Worm (Caenorhabditis elegans): ENCODE measurements around the gene T08D10.5.

The T08D10.5 gene

DNA sequence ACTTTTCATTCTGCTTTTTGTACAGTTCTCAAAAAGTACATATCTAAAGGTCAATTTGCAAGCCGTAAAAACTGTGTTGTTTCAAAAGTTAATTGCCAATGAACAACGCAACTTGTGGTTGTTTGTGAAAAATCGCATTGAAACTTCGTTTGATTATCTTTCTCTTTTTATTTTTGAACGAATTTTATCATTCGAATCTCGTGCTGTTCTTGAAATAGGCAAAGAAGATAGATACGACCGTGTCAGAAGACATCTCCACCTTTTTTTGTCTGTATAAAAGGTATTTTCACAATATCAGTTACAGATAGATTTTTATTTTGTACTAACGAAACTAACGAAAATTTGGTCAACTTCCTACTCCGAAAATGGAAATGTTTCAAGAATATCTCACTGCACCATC is 37.1 kb downstream of the T08D10.5 start, which contains the start of gene C49F5.7:
C49F5.7 (plus strand) TSS at position 301 of the 400 bp plus-strand sequence.
- no peak for TF ChIP-seq gmeb-1 (tag; optimal IDR thresholded peaks at IDR 0.05)
- peak; percentile 14 for TF ChIP-seq crh-2 (tag; optimal IDR thresholded peaks at IDR 0.05)

DNA sequence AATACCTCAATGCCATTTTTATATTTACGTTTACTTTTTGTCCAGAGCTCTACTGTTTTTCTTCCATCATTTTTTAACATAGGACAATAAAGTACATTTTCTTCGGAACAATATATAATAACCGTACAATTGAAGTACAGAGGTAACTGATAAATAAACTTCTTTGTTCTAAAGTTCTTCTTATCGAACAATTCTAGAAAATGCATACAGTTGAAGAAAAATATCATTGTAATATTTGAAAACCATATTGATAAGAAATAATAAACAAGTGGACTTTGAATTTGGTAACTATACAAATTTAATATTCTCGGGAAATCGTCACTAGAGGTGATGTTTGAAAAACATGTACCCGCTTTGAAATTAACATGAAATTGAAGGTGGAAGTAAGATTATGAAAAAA is 39.3 kb downstream of the T08D10.5 start:
- no peak for TF ChIP-seq ama-1 (optimal IDR thresholded peaks at IDR 0.05)
- no peak for TF ChIP-seq snpc-4 (tag; optimal IDR thresholded peaks at IDR 0.05)
- TF ChIP-seq egl-27 (tag; optimal IDR thresholded peaks at IDR 0.05): no peak
- no peak for TF ChIP-seq sma-9 (GFP tag; optimal IDR thresholded peaks at IDR 0.05)
- TF ChIP-seq sma-9 (tag; optimal IDR thresholded peaks at IDR 0.05): no peak
- no peak for TF ChIP-seq mbf-1 (tag; optimal IDR thresholded peaks at IDR 0.05)
- TF ChIP-seq nhr-12 (tag; optimal IDR thresholded peaks at IDR 0.05): no peak
- no peak for TF ChIP-seq elt-1 (tag; optimal IDR thresholded peaks at IDR 0.05)
- TF ChIP-seq peb-1 (tag; optimal IDR thresholded peaks at IDR 0.05): no peak
- no peak for TF ChIP-seq alr-1 (tag; optimal IDR thresholded peaks at IDR 0.05)
- no peak for TF ChIP-seq mdl-1 (tag; optimal IDR thresholded peaks at IDR 0.05)
- TF ChIP-seq ceh-16 (tag; optimal IDR thresholded peaks at IDR 0.05): no peak
- no peak for TF ChIP-seq nhr-21 (tag; optimal IDR thresholded peaks at IDR 0.05)
- no peak for TF ChIP-seq lin-11 (tag; optimal IDR thresholded peaks at IDR 0.05)
- TF ChIP-seq unc-62 (GFP tag; optimal IDR thresholded peaks at IDR 0.05): no peak
- no peak for TF ChIP-seq zag-1 (tag; optimal IDR thresholded peaks at IDR 0.05)
- TF ChIP-seq fos-1 (tag; optimal IDR thresholded peaks at IDR 0.05): no peak

DNA sequence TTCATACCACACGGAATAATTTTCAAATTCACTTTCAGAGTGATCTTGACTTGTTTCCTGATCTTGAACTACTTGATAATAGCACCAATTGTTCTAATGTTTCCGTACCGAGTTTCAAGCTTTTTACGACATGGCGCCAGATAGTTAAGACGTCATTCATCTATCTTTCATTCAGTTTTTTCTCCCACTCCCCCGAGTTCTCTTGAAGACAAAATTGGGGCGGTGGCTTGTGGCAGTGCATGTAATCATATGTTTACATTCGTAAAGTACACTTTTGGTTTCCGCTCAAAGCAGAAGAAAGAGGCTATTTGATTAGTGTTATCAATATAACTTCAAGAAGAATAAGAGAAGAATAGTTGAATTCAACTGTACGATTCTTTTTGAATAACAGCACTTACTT is 42.2 kb downstream of the T08D10.5 start:
- TF ChIP-seq peb-1 (tag; optimal IDR thresholded peaks at IDR 0.05) (no peak), unc-55 (GFP tag; optimal IDR thresholded peaks at IDR 0.05) (no peak), lin-39 (tag; optimal IDR thresholded peaks at IDR 0.05) (no peak), ztf-11 (tag; optimal IDR thresholded peaks at IDR 0.05) (no peak), ztf-4 (tag; optimal IDR thresholded peaks at IDR 0.05) (no peak), alr-1 (tag; optimal IDR thresholded peaks at IDR 0.05) (no peak), zag-1 (tag; optimal IDR thresholded peaks at IDR 0.05) (no peak), nhr-25 (tag; optimal IDR thresholded peaks at IDR 0.05) (no peak), nhr-12 (tag; optimal IDR thresholded peaks at IDR 0.05) (no peak), snpc-4 (tag; optimal IDR thresholded peaks at IDR 0.05) (no peak), mdl-1 (tag; optimal IDR thresholded peaks at IDR 0.05) (no peak), sma-9 (GFP tag; optimal IDR thresholded peaks at IDR 0.05) (no peak), sma-9 (tag; optimal IDR thresholded peaks at IDR 0.05) (no peak), nhr-10 (tag; optimal IDR thresholded peaks at IDR 0.05) (no peak), ceh-82 (tag; optimal IDR thresholded peaks at IDR 0.05) (no peak), sma-3 (GFP tag; optimal IDR thresholded peaks at IDR 0.05) (no peak), sem-4 (tag; optimal IDR thresholded peaks at IDR 0.05) (no peak), ama-1 (optimal IDR thresholded peaks at IDR 0.05) (no peak)

DNA sequence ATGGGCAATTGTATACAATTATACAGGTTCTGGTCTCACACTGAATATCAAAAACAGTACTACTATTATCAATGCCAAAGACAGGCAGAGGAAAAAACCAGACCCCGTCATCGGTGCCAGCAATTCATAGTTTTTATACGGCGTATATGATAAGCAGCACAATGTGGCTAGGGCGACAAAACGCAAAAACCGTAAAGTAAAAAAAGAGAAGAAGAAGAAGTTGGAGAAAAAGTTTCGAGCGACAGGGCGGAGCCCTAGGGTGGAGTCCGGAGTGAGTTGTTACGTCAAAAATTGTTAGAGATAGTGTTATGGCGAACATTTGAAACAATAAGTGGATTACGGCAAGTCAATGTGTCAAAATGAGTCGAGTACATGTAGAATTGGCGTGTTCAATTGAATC is 44.3 kb downstream of the T08D10.5 start:
- TF ChIP-seq mab-5 (tag; optimal IDR thresholded peaks at IDR 0.05): no peak
- no peak for TF ChIP-seq nhr-11 (tag; optimal IDR thresholded peaks at IDR 0.05)
- no peak for TF ChIP-seq C34F6.9 (tag; optimal IDR thresholded peaks at IDR 0.05)
- peak; percentile 67 for TF ChIP-seq fos-1 (tag; optimal IDR thresholded peaks at IDR 0.05)
- TF ChIP-seq nhr-12 (tag; optimal IDR thresholded peaks at IDR 0.05): no peak
- TF ChIP-seq nhr-237 (tag; optimal IDR thresholded peaks at IDR 0.05): no peak

DNA sequence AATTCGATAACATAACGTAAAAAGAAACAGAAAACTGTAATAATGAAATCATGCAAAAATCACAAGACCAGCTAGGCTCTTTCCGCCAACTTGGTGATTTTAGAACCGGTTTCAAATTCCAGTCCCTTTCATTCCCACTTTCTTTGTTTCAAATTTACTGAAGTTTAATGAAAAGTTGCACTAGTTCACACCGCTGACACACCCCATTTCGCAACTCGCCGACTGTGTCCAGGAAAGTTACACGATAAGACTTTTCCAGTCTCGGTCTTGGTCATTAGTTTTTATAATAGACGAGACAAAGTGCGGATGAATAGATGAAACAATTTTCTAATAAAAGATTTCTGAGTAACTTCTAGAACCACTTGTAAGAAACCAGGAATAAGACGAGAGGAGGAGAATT is 46.6 kb downstream of the T08D10.5 start:
- no peak for TF ChIP-seq zag-1 (tag; optimal IDR thresholded peaks at IDR 0.05)
- peak; percentile 73 for TF ChIP-seq fos-1 (tag; optimal IDR thresholded peaks at IDR 0.05)
- TF ChIP-seq unc-39 (tag; optimal IDR thresholded peaks at IDR 0.05): no peak
- peak; percentile 21 for TF ChIP-seq sma-9 (GFP tag; optimal IDR thresholded peaks at IDR 0.05)
- no peak for TF ChIP-seq sma-9 (tag; optimal IDR thresholded peaks at IDR 0.05)

DNA sequence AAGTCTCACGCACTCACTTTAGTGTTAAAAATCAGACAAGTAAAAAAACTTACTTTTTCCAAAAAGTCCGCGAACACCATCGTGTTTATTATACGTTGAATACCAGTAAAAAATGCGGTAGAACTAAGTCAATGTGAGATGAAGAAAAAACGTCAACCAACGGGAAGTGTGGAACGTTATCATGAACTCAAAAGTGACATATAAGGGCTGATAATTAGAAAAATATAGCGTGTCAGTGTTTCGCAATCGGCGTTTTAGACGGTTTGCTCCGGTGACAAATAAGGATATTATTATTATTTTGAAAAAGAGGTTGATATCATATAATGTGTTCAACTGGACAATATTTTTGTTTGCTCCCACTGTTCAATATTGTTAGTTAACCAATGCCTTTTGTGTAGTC is 47.6 kb downstream of the T08D10.5 start:
- no peak for TF ChIP-seq gmeb-1 (tag; optimal IDR thresholded peaks at IDR 0.05)
- no peak for TF ChIP-seq nhr-237 (tag; optimal IDR thresholded peaks at IDR 0.05)
- peak; percentile 65 for TF ChIP-seq fos-1 (tag; optimal IDR thresholded peaks at IDR 0.05)
- no peak for TF ChIP-seq mbf-1 (tag; optimal IDR thresholded peaks at IDR 0.05)
- TF ChIP-seq ceh-82 (tag; optimal IDR thresholded peaks at IDR 0.05): no peak
- no peak for TF ChIP-seq ceh-16 (tag; optimal IDR thresholded peaks at IDR 0.05)
- TF ChIP-seq lin-11 (tag; optimal IDR thresholded peaks at IDR 0.05): no peak

Data from whole organism, L2 larva.